Worm (Caenorhabditis elegans) whole organism, L1 larva: Measurements from ENCODE around the gene rnh-1.1.

Source experiments
- C34B4.2 ChIP-seq: sonication (generic microtip); optimal IDR thresholded peaks from 2 replicates; lab custom pipeline; 2017; ENCODE audit warnings: mild to moderate bottlenecking, missing genetic modification characterization, missing compliant biosample characterization
- F16B12.6 ChIP-seq: fragments of 150-350 bp; optimal IDR thresholded peaks from 2 replicates; lab custom pipeline; 2014; ENCODE audit warnings: missing biosample characterization, missing genetic modification characterization
- aha-1 ChIP-seq: fragments of 150-350 bp; optimal IDR thresholded peaks from 2 replicates; lab custom pipeline; 2014; ENCODE audit warnings: missing biosample characterization, missing genetic modification characterization
- alr-1 ChIP-seq: fragments of 200-800 bp; sonication (Bioruptor generic); optimal IDR thresholded peaks from 2 replicates; lab custom pipeline; 2018; ENCODE audit warnings: borderline replicate concordance, mild to moderate bottlenecking, missing genetic modification characterization, missing compliant biosample characterization
- aly-2 ChIP-seq: fragments of 150-350 bp; optimal IDR thresholded peaks from 2 replicates; lab custom pipeline; 2014; ENCODE audit warnings: missing biosample characterization, missing genetic modification characterization
- blmp-1 ChIP-seq: fragments of 150-350 bp; optimal IDR thresholded peaks from 2 replicates; lab custom pipeline; 2014; ENCODE audit warnings: missing biosample characterization, missing genetic modification characterization
- ceh-63 ChIP-seq: fragments of 200-800 bp; sonication (Bioruptor generic); optimal IDR thresholded peaks from 2 replicates; lab custom pipeline; 2018; ENCODE audit warnings: mild to moderate bottlenecking, missing genetic modification characterization, missing compliant biosample characterization
- ces-1 ChIP-seq: fragments of 150-350 bp; optimal IDR thresholded peaks from 2 replicates; lab custom pipeline; 2014; ENCODE audit warnings: missing biosample characterization, missing genetic modification reagents, missing genetic modification characterization
- dpl-1 ChIP-seq, 3 experiments: fragments of 150-350 bp in 2 of 3; sonication (generic microtip) in 1 of 3; optimal IDR thresholded peaks; 2 replicates each; lab custom pipeline; 2014 to 2017; ENCODE audit warnings: missing biosample characterization in 3 of 3, missing genetic modification characterization in 3 of 3, missing genetic modification reagents in 3 of 3
- dsc-1 ChIP-seq: sonication (generic microtip); optimal IDR thresholded peaks from 2 replicates; lab custom pipeline; 2016; ENCODE audit warnings: mild to moderate bottlenecking, missing genetic modification characterization, missing compliant biosample characterization
- efl-1 ChIP-seq, 4 experiments: fragments of 150-350 bp; optimal IDR thresholded peaks in 3 of 4; peaks in 1 of 4; 1 replicate in 1 of 4; 2 replicates in 3 of 4; lab custom pipeline; 2014; ENCODE audit warnings: missing biosample characterization in 2 of 4, missing genetic modification characterization in 2 of 4, missing genetic modification reagents in 2 of 4
- egl-27 ChIP-seq, 2 experiments: fragments of 150-350 bp in 1 of 2; sonication (generic microtip); optimal IDR thresholded peaks; 3 replicates each; lab custom pipeline; 2017 to 2018; ENCODE audit warnings: missing biosample characterization in 2 of 2, missing genetic modification characterization in 2 of 2, missing genetic modification reagents in 2 of 2
- elt-2 ChIP-seq: sonication (generic microtip); optimal IDR thresholded peaks from 2 replicates; lab custom pipeline; 2016; ENCODE audit warnings: missing genetic modification characterization, mild to moderate bottlenecking, inconsistent platforms, missing compliant biosample characterization, missing genetic modification reagents
- elt-3 ChIP-seq, 6 experiments: fragments of 150-350 bp in 1 of 6; sonication (generic microtip); optimal IDR thresholded peaks; 2 replicates each; lab custom pipeline; 2017 to 2018; ENCODE audit warnings: missing biosample characterization in 6 of 6, missing genetic modification characterization in 6 of 6, inconsistent platforms in 1 of 6
- fkh-4 ChIP-seq: sonication (generic microtip); optimal IDR thresholded peaks from 2 replicates; lab custom pipeline; 2016; ENCODE audit warnings: missing compliant biosample characterization, missing genetic modification characterization, borderline replicate concordance
- fos-1 ChIP-seq: fragments of 150-350 bp; optimal IDR thresholded peaks from 2 replicates; lab custom pipeline; 2014; ENCODE audit warnings: missing biosample characterization, missing genetic modification characterization
- irx-1 ChIP-seq: sonication (generic microtip); optimal IDR thresholded peaks from 2 replicates; lab custom pipeline; 2016; ENCODE audit warnings: missing genetic modification characterization, missing compliant biosample characterization
- lin-14 ChIP-seq: fragments of 200-800 bp; sonication (Bioruptor generic); optimal IDR thresholded peaks from 2 replicates; lab custom pipeline; 2018; ENCODE audit warnings: mild to moderate bottlenecking, missing genetic modification characterization, moderate library complexity, missing compliant biosample characterization
- lin-15B ChIP-seq: fragments of 150-350 bp; sonication (generic microtip); optimal IDR thresholded peaks from 3 replicates; lab custom pipeline; 2014; ENCODE audit warnings: missing biosample characterization, missing genetic modification characterization
- nhr-12 ChIP-seq: sonication (generic microtip); optimal IDR thresholded peaks from 2 replicates; lab custom pipeline; 2017; ENCODE audit warnings: missing biosample characterization, missing genetic modification characterization
- nhr-47 ChIP-seq: sonication (generic microtip); optimal IDR thresholded peaks from 2 replicates; lab custom pipeline; 2016; ENCODE audit warnings: mild to moderate bottlenecking, missing genetic modification characterization, moderate library complexity, missing compliant biosample characterization
- nhr-76 ChIP-seq: sonication (generic microtip); optimal IDR thresholded peaks from 2 replicates; lab custom pipeline; 2017; ENCODE audit warnings: missing biosample characterization, missing genetic modification characterization
- nhr-77 ChIP-seq: fragments of 150-350 bp; optimal IDR thresholded peaks from 2 replicates; lab custom pipeline; 2014; ENCODE audit warnings: missing biosample characterization, missing genetic modification characterization
- nhr-85 ChIP-seq: sonication (generic microtip); peaks from one replicate; lab custom pipeline; 2016; ENCODE audit warnings: missing genetic modification characterization, inconsistent platforms, missing compliant biosample characterization
- nhr-90 ChIP-seq: sonication (generic microtip); optimal IDR thresholded peaks from 2 replicates; lab custom pipeline; 2016; ENCODE audit warnings: mild to moderate bottlenecking, missing genetic modification characterization, missing compliant biosample characterization; ENCODE audit not compliant: poor library complexity
- rnt-1 ChIP-seq: sonication (generic microtip); optimal IDR thresholded peaks from 2 replicates; lab custom pipeline; 2016; ENCODE audit warnings: mild to moderate bottlenecking, missing genetic modification characterization, moderate library complexity, missing compliant biosample characterization
- skn-1 ChIP-seq: fragments of 150-350 bp; optimal IDR thresholded peaks from 2 replicates; lab custom pipeline; 2014; ENCODE audit warnings: missing biosample characterization, missing genetic modification characterization
- snpc-4 ChIP-seq: fragments of 150-350 bp; optimal IDR thresholded peaks from 2 replicates; lab custom pipeline; 2014; ENCODE audit warnings: missing biosample characterization, missing genetic modification characterization
- snu-23 ChIP-seq: sonication (generic microtip); optimal IDR thresholded peaks from 2 replicates; lab custom pipeline; 2016; ENCODE audit warnings: missing genetic modification characterization, missing compliant biosample characterization
- sptf-1 ChIP-seq: fragments of 150-350 bp; optimal IDR thresholded peaks from 2 replicates; lab custom pipeline; 2014; ENCODE audit warnings: missing biosample characterization, missing genetic modification characterization
- sup-37 ChIP-seq: fragments of 200-800 bp; sonication (Bioruptor generic); optimal IDR thresholded peaks from 2 replicates; lab custom pipeline; 2018; ENCODE audit warnings: mild to moderate bottlenecking, missing genetic modification characterization, missing compliant biosample characterization
- tbx-2 ChIP-seq: sonication (generic microtip); optimal IDR thresholded peaks from 2 replicates; lab custom pipeline; 2016; ENCODE audit warnings: missing genetic modification characterization, missing compliant biosample characterization
- tlp-1 ChIP-seq: fragments of 150-350 bp; optimal IDR thresholded peaks from 2 replicates; lab custom pipeline; 2014; ENCODE audit warnings: missing biosample characterization, missing genetic modification characterization
- unc-86 ChIP-seq: sonication (generic microtip); optimal IDR thresholded peaks from 2 replicates; lab custom pipeline; 2016; ENCODE audit warnings: missing genetic modification characterization, missing compliant biosample characterization
- unc-98 ChIP-seq: fragments of 200-800 bp; sonication (Bioruptor generic); IDR thresholded peaks from 2 replicates; pipeline ENCODE4 v1.3.6; 2022; ENCODE audit warnings: missing genetic modification characterization, missing compliant biosample characterization
- vab-15 ChIP-seq: sonication (generic microtip); optimal IDR thresholded peaks from 2 replicates; lab custom pipeline; 2017; ENCODE audit warnings: missing genotype, mild to moderate bottlenecking, missing genetic modification characterization, missing compliant biosample characterization
- zag-1 ChIP-seq: fragments of 150-350 bp; optimal IDR thresholded peaks from 2 replicates; lab custom pipeline; 2014; ENCODE audit warnings: missing biosample characterization, missing genetic modification characterization
- zip-4 ChIP-seq: fragments of 200-800 bp; sonication (Bioruptor generic); optimal IDR thresholded peaks from 2 replicates; lab custom pipeline; 2018; ENCODE audit warnings: mild to moderate bottlenecking, missing genetic modification characterization, moderate library complexity, missing compliant biosample characterization
- ztf-11 ChIP-seq, 2 experiments: sonication (generic microtip); optimal IDR thresholded peaks; 2 replicates each; lab custom pipeline; 2016 to 2017; ENCODE audit warnings: missing genetic modification characterization in 2 of 2, missing biosample characterization in 1 of 2, missing compliant biosample characterization in 1 of 2
- ztf-4 ChIP-seq: fragments of 150-350 bp; optimal IDR thresholded peaks from 2 replicates; lab custom pipeline; 2014; ENCODE audit warnings: missing biosample characterization, missing genetic modification characterization

The rnh-1.1 gene

DNA sequence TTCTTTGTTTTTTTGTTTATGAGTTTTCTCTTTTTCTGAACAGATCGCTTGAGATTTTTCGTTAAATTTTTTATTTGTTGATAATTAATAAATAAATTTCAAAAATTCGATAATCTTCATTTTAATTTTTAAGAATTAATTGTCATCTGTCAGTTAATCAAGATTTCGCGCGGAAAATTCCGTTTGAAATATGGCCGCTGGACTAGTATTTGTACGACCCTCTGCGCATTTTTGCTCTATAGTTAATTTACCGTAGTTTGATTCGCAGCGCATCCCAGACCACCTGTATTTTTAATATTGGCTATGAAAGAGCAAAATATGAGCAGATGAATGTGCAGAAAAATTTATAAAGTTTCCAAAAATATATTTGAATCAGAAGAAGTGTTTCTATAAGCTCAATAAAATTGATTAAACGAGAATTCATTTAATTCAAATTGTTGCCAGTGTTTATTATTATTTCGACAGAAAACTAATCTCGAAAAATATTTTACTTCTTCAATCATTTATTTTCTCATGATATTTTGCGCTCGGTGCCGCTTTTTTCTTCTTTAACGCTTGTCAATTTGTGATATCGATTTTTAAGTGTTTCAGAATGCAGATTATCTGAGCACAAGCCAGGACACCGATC lies 12.2 kb downstream of the rnh-1.1 start, which contains the start of gene nfi-1 (continued):
- TF ChIP-seq elt-2 (no peak), nhr-90 (tag; lab: Kevin White, UChicago) (peak; percentile 11), nhr-12 (tag; lab: Kevin White, UChicago) (no peak), C34B4.2 (tag; lab: Kevin White, UChicago) (no peak), tlp-1 (tag; lab: Kevin White, UChicago) (no peak), ces-1 (GFP tag; lab: Kevin White, UChicago) (no peak), efl-1 (optimal IDR thresholded peaks at IDR 0.05; lab: Kevin White, UChicago) (peak; percentile 44 to 80), efl-1 (GFP tag; optimal IDR thresholded peaks at IDR 0.05 in 1 of 2; lab: Kevin White, UChicago) (peak; percentile 82 to 97), egl-27 (tag; optimal IDR thresholded peaks at IDR 0.05; lab: Kevin White, UChicago) (no peak), fkh-4 (tag; lab: Kevin White, UChicago) (no peak), ceh-63 (GFP tag; lab: Kevin White, UChicago) (no peak), nhr-47 (tag; lab: Kevin White, UChicago) (peak; percentile 38), nhr-77 (tag; lab: Kevin White, UChicago) (no peak), snpc-4 (peak; percentile 8), blmp-1 (peak; percentile 65), unc-86 (tag; lab: Kevin White, UChicago) (no peak), lin-14 (GFP tag; lab: Kevin White, UChicago) (peak; percentile 60), dpl-1 (GFP tag; optimal IDR thresholded peaks at IDR 0.05; lab: Kevin White, UChicago) (peak; percentile 65 to 87 (median 76)), aha-1 (tag; lab: Kevin White, UChicago) (no peak), ztf-11 (tag; optimal IDR thresholded peaks at IDR 0.05; lab: Kevin White, UChicago) (peak in 1 of 2 experiments; percentile 28), rnt-1 (tag; lab: Kevin White, UChicago) (peak; percentile 72), nhr-85 (tag; lab: Kevin White, UChicago) (peak; percentile 13), lin-15B (tag; lab: Kevin White, UChicago) (peak; percentile 67), tbx-2 (tag; lab: Kevin White, UChicago) (peak; percentile 53), snu-23 (GFP tag; lab: Kevin White, UChicago) (peak; percentile 60), elt-3 (tag; optimal IDR thresholded peaks at IDR 0.05; lab: Kevin White, UChicago) (peak in 1 of 6 experiments; percentile 50), fos-1 (no peak), vab-15 (peak; percentile 18), F16B12.6 (tag; lab: Kevin White, UChicago) (no peak), unc-98 (no peak)
- TF ChIP-seq, all 84 proteins: peak for 26

DNA sequence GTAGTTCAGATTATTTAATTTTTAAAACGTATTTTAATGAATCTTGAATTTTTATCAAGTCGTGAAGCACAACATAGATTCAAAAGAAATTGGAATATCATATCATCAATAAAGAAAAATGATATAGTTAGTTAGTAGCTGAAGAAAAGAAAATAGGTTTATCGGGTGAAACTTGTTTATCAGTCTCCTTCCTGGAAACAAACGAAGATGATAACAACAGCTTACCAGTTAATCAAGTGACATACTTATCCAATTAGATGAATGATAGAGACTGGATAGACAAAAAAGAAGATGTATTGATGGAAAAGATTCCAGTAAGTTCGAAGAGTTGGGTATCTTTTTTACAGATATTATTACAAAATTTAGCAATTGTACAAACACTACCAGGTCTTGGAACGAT lies 17.4 kb downstream of the rnh-1.1 start:
- TF ChIP-seq blmp-1 (peak; percentile 58), nhr-90 (tag; lab: Kevin White, UChicago) (no peak)

DNA sequence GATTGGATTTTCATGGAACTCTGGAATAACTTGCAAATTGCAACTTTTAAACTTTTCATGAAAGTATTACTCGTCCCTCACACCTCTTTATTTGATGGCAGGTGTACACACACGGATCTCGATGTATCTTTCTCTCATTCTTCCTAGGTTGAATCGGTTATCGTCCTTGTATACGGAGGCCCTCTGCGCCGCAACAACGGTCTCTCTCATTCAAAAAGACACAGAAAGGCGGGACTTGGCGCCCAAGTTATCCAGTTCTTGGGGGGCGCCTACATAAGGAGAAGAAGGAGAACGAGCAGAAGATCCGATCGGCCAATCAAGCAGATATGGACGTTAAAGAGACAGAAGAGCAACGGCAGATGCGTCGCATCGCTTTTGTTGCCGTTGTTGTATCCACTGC lies 18.3 kb downstream of the rnh-1.1 start, which contains the start of gene rol-8:
Gene rol-8, plus strand, starts transcription at position 301 of the 400 bp plus-strand sequence.
- no peak for TF ChIP-seq zip-4 (GFP tag; lab: Kevin White, UChicago)
- TF ChIP-seq blmp-1 = peak; percentile 9
- TF ChIP-seq, all 84 proteins: peak for 1

DNA sequence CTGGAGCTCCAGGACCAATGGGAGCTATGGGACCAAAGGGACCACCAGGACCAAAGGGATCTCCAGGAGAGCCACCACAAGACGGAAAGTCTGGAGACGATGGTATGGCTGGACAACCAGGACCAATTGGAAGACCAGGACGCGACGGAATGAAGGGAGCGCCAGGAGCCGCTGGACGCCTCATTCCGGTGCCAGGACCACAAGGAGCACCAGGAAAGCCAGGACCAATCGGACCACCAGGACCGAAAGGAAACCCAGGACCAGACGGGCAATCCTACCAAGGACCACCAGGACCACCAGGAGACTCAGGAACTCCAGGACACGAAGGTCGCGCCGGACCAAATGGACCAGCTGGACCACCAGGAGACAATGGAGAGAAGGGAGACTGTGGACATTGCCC lies 19.2 kb downstream of the rnh-1.1 start:
- TF ChIP-seq ztf-4 (tag; lab: Kevin White, UChicago) (no peak), aly-2 (tag; lab: Kevin White, UChicago) (no peak), sup-37 (GFP tag; lab: Kevin White, UChicago) (no peak), dpl-1 (GFP tag; optimal IDR thresholded peaks at IDR 0.05; lab: Kevin White, UChicago) (no peak), zag-1 (no peak), tbx-2 (tag; lab: Kevin White, UChicago) (no peak), elt-3 (tag; optimal IDR thresholded peaks at IDR 0.05; lab: Kevin White, UChicago) (no peak), skn-1 (tag; lab: Kevin White, UChicago) (no peak), fos-1 (no peak), sptf-1 (tag; lab: Kevin White, UChicago) (no peak), alr-1 (tag; lab: Kevin White, UChicago) (no peak), ztf-11 (tag; optimal IDR thresholded peaks at IDR 0.05; lab: Kevin White, UChicago) (no peak), dsc-1 (tag; lab: Kevin White, UChicago) (no peak), irx-1 (no peak), nhr-76 (tag; lab: Kevin White, UChicago) (no peak)
